Fruit fly (Drosophila melanogaster): Measurements from ENCODE around the gene Vps13B.

DNA sequence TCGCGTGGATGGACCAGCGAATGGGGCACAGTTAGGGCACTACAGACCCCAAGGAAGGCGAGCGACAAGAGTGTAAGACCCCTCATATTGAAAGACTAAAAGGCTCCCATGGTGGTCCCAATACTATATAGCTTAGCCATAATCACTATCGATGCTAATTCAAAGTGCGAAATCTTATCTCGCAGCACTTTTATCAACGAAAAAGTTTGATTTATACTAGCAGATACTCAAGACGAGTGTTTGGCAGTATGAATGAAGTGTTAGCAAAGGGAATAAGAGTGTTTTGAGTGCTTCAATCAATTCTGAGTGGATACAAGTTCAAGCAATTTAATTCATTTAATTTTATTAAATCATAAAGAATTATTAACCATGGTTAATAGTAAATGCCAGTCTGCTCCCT, 9.7 kb upstream of the Vps13B start, which contains the start of gene Jon99Ci:
- TF ChIP-seq Atf-2 (GFP tag; optimal IDR thresholded peaks at IDR 0.05) (no peak), CG2875 (GFP tag; optimal IDR thresholded peaks at IDR 0.05) (no peak), Chrac-16 (GFP tag; optimal IDR thresholded peaks at IDR 0.05) (no peak), ewg (GFP tag; optimal IDR thresholded peaks at IDR 0.05) (no peak), CG6791 (GFP tag; IDR thresholded peaks at IDR 0.05; ENCODE audit: partially characterized antibody) (no peak), Bdp1 (GFP tag; optimal IDR thresholded peaks at IDR 0.05) (no peak), Trl (optimal IDR thresholded peaks at IDR 0.05) (no peak), Trl (GFP tag; optimal IDR thresholded peaks at IDR 0.05) (no peak), CG8290 (GFP tag; optimal IDR thresholded peaks at IDR 0.05) (no peak), CG8290 (tag; optimal IDR thresholded peaks at IDR 0.05) (no peak), Ada2b (GFP tag; IDR thresholded peaks at IDR 0.05) (no peak)

All from whole organism, embryonic.